Worm (Caenorhabditis elegans) whole organism, L2 larva: ENCODE measurements around the gene F01G10.6.

Source experiments
- Y55F3AM.14 ChIP-seq: fragments of 200-800 bp; sonication (Bioruptor generic); optimal IDR thresholded peaks from 2 replicates; lab custom pipeline; 2018; ENCODE audit warnings: mild to moderate bottlenecking, missing genetic modification characterization, missing compliant biosample characterization
- ZK546.5 ChIP-seq: sonication (generic microtip); optimal IDR thresholded peaks from 2 replicates; lab custom pipeline; 2017; ENCODE audit warnings: missing biosample characterization, missing genetic modification characterization
- ama-1 ChIP-seq: fragments of 150-350 bp; optimal IDR thresholded peaks from 2 replicates; lab custom pipeline; 2018; ENCODE audit warnings: inconsistent platforms
- ceh-82 ChIP-seq: fragments of 150-350 bp; optimal IDR thresholded peaks from 2 replicates; lab custom pipeline; 2014; ENCODE audit warnings: missing biosample characterization, missing genetic modification characterization
- dmd-4 ChIP-seq: sonication (generic microtip); optimal IDR thresholded peaks from 2 replicates; lab custom pipeline; 2017; ENCODE audit warnings: missing biosample characterization, missing genetic modification characterization
- elt-1 ChIP-seq: fragments of 150-350 bp; optimal IDR thresholded peaks from 2 replicates; lab custom pipeline; 2014; ENCODE audit warnings: missing biosample characterization, missing genetic modification characterization
- gmeb-1 ChIP-seq: fragments of 150-350 bp; optimal IDR thresholded peaks from 2 replicates; lab custom pipeline; 2014; ENCODE audit warnings: missing biosample characterization, missing genetic modification characterization
- lin-39 ChIP-seq: fragments of 150-350 bp; optimal IDR thresholded peaks from 2 replicates; lab custom pipeline; 2014; ENCODE audit warnings: missing biosample characterization, missing genetic modification reagents, missing genetic modification characterization
- lsy-2 ChIP-seq, 2 experiments: fragments of 150-350 bp in 1 of 2; sonication (generic microtip) in 1 of 2; optimal IDR thresholded peaks; 2 replicates each; lab custom pipeline; 2014 to 2017; ENCODE audit warnings: missing biosample characterization in 2 of 2, missing genetic modification characterization in 2 of 2
- mbf-1 ChIP-seq: sonication (generic microtip); optimal IDR thresholded peaks from 2 replicates; lab custom pipeline; 2017; ENCODE audit warnings: missing biosample characterization, missing genetic modification characterization
- mdl-1 ChIP-seq, 2 experiments: fragments of 150-350 bp in 1 of 2; sonication (generic microtip) in 1 of 2; optimal IDR thresholded peaks; 2 replicates each; lab custom pipeline; 2017; ENCODE audit warnings: missing biosample characterization in 2 of 2, missing genetic modification characterization in 2 of 2
- nhr-129 ChIP-seq: fragments of 150-350 bp; optimal IDR thresholded peaks from 2 replicates; lab custom pipeline; 2014; ENCODE audit warnings: missing biosample characterization, missing genetic modification characterization
- nhr-23 ChIP-seq: fragments of 150-350 bp; optimal IDR thresholded peaks from 2 replicates; lab custom pipeline; 2014; ENCODE audit warnings: missing biosample characterization, missing genetic modification reagents, missing genetic modification characterization
- nhr-77 ChIP-seq: fragments of 150-350 bp; optimal IDR thresholded peaks from 2 replicates; lab custom pipeline; 2014; ENCODE audit warnings: missing biosample characterization, missing genetic modification characterization
- peb-1 ChIP-seq: fragments of 150-350 bp; optimal IDR thresholded peaks from 2 replicates; lab custom pipeline; 2014; ENCODE audit warnings: missing biosample characterization, missing genetic modification characterization
- sem-4 ChIP-seq: fragments of 150-350 bp; optimal IDR thresholded peaks from 2 replicates; lab custom pipeline; 2014; ENCODE audit warnings: missing biosample characterization, missing genetic modification reagents, missing genetic modification characterization
- sma-3 ChIP-seq: sonication (generic microtip); optimal IDR thresholded peaks from 2 replicates; lab custom pipeline; 2016; ENCODE audit warnings: missing genetic modification reagents, missing genetic modification characterization, missing compliant biosample characterization
- ztf-4 ChIP-seq: fragments of 150-350 bp; optimal IDR thresholded peaks from 2 replicates; lab custom pipeline; 2014; ENCODE audit warnings: missing biosample characterization, missing genetic modification characterization

The F01G10.6 gene

ce11 chrIV:10177779-10178178 lies 49.7 kb downstream of the F01G10.6 start, which contains the start of gene mspn-1:
TSS of gene mspn-1 (plus strand) at chrIV:10177968.
- no peak for TF ChIP-seq nhr-129 (tag; lab: Kevin White, UChicago)
- no peak for TF ChIP-seq Y55F3AM.14 (GFP tag; lab: Kevin White, UChicago)
- no peak for TF ChIP-seq nhr-77 (tag; lab: Kevin White, UChicago)
- no peak for TF ChIP-seq lin-39
- no peak for TF ChIP-seq ztf-4 (tag; lab: Kevin White, UChicago)
- no peak for TF ChIP-seq gmeb-1 (tag; lab: Kevin White, UChicago)
- TF ChIP-seq mbf-1 (tag; lab: Kevin White, UChicago): no peak
- TF ChIP-seq ceh-82 (tag; lab: Kevin White, UChicago): no peak
- no peak for TF ChIP-seq mdl-1 (tag; optimal IDR thresholded peaks at IDR 0.05; lab: Kevin White, UChicago)
- TF ChIP-seq ZK546.5 (tag; lab: Kevin White, UChicago): no peak
- TF ChIP-seq lsy-2 (tag; optimal IDR thresholded peaks at IDR 0.05; lab: Kevin White, UChicago): no peak
- no peak for TF ChIP-seq nhr-23
- no peak for TF ChIP-seq elt-1 (tag; lab: Kevin White, UChicago)
- no peak for TF ChIP-seq sem-4 (tag; lab: Kevin White, UChicago)
- TF ChIP-seq dmd-4: no peak
- no peak for TF ChIP-seq sma-3 (GFP tag; lab: Kevin White, UChicago)
- TF ChIP-seq ama-1: no peak
- TF ChIP-seq peb-1: no peak
